Worm (Caenorhabditis elegans): ENCODE results near the gene acd-3.
A peak's percentile ranks its signal among the peaks of the same experiment; 100 is the strongest.

acd-3 gene

ce11 chrX:14841030-14841429 lies 8.0 kb upstream of the acd-3 start (continued):
- no peak for TF ChIP-seq elt-3 (tag; optimal IDR thresholded peaks at IDR 0.05)
- TF ChIP-seq elt-1 (tag; optimal IDR thresholded peaks at IDR 0.05): no peak
- peak; percentile 73 for TF ChIP-seq lin-15B (tag; optimal IDR thresholded peaks at IDR 0.05)
- TF ChIP-seq ama-1 (optimal IDR thresholded peaks at IDR 0.05): no peak
- no peak for TF ChIP-seq nhr-67 (tag; optimal IDR thresholded peaks at IDR 0.05)

- no peak for TF ChIP-seq pqm-1 (tag; optimal IDR thresholded peaks at IDR 0.05)
- no peak for TF ChIP-seq unc-39 (tag; optimal IDR thresholded peaks at IDR 0.05)
- peak; percentile 66 for TF ChIP-seq pha-4 (tag; optimal IDR thresholded peaks at IDR 0.05)
- TF ChIP-seq lin-39 (tag; optimal IDR thresholded peaks at IDR 0.05): no peak
Observed at ce11 chrX:14842846-14843369, 6.2 kb upstream of the acd-3 start.

ce11 chrX:14844481-14844880 lies 4.6 kb upstream of the acd-3 start:
- TF ChIP-seq pqm-1 (tag; optimal IDR thresholded peaks at IDR 0.05) (peak; percentile 86), zag-1 (tag; optimal IDR thresholded peaks at IDR 0.05) (no peak), elt-2 (tag; optimal IDR thresholded peaks at IDR 0.05) (peak; percentile 63)

ce11 chrX:14845637-14846036 lies 3.4 kb upstream of the acd-3 start, which contains the start of gene egrh-1:
egrh-1 (plus strand) TSS chrX:14845937.
- TF ChIP-seq daf-12 (tag; optimal IDR thresholded peaks at IDR 0.05) (no peak), nhr-12 (tag; optimal IDR thresholded peaks at IDR 0.05) (no peak), ceh-28 (tag; optimal IDR thresholded peaks at IDR 0.05) (no peak)

ce11 chrX:14851904-14852303 lies 2.8 kb downstream of the acd-3 start:
- TF ChIP-seq pha-4 (tag; optimal IDR thresholded peaks at IDR 0.05) (no peak), jun-1 (tag; optimal IDR thresholded peaks at IDR 0.05) (no peak), nhr-23 (tag; optimal IDR thresholded peaks at IDR 0.05) (no peak), lin-15B (tag; optimal IDR thresholded peaks at IDR 0.05) (no peak), nhr-237 (tag; optimal IDR thresholded peaks at IDR 0.05) (no peak), nfya-1 (tag; optimal IDR thresholded peaks at IDR 0.05; ENCODE audit: insufficient read depth) (no peak), fkh-2 (tag; optimal IDR thresholded peaks at IDR 0.05) (no peak), egl-5 (tag; optimal IDR thresholded peaks at IDR 0.05) (no peak), ZK546.5 (tag; optimal IDR thresholded peaks at IDR 0.05) (no peak), nhr-28 (tag; optimal IDR thresholded peaks at IDR 0.05) (no peak), nhr-25 (tag; optimal IDR thresholded peaks at IDR 0.05) (no peak), ceh-82 (tag; optimal IDR thresholded peaks at IDR 0.05) (no peak), ama-1 (optimal IDR thresholded peaks at IDR 0.05) (no peak), nhr-67 (tag; optimal IDR thresholded peaks at IDR 0.05) (no peak), snpc-4 (tag; optimal IDR thresholded peaks at IDR 0.05) (no peak), sea-2 (GFP tag; optimal IDR thresholded peaks at IDR 0.05) (no peak), ceh-28 (tag; optimal IDR thresholded peaks at IDR 0.05) (no peak), nhr-76 (tag; optimal IDR thresholded peaks at IDR 0.05) (no peak), mdl-1 (tag; optimal IDR thresholded peaks at IDR 0.05) (no peak), elt-1 (tag; optimal IDR thresholded peaks at IDR 0.05) (no peak)

- TF ChIP-seq unc-39 (tag; optimal IDR thresholded peaks at IDR 0.05) (no peak), tbx-2 (tag; optimal IDR thresholded peaks at IDR 0.05) (peak; percentile 78), pqm-1 (tag; optimal IDR thresholded peaks at IDR 0.05) (no peak), ceh-16 (tag; optimal IDR thresholded peaks at IDR 0.05) (no peak), zag-1 (tag; optimal IDR thresholded peaks at IDR 0.05) (peak; percentile 8), pha-4 (tag; optimal IDR thresholded peaks at IDR 0.05) (peak; percentile 95), nhr-237 (tag; optimal IDR thresholded peaks at IDR 0.05) (no peak), nhr-11 (tag; optimal IDR thresholded peaks at IDR 0.05) (peak; percentile 20), ztf-11 (tag; optimal IDR thresholded peaks at IDR 0.05) (no peak), fkh-10 (GFP tag; optimal IDR thresholded peaks at IDR 0.05) (peak; percentile 67), fkh-2 (tag; optimal IDR thresholded peaks at IDR 0.05) (peak; percentile 22), egl-5 (tag; optimal IDR thresholded peaks at IDR 0.05) (peak; percentile 51), snpc-4 (tag; optimal IDR thresholded peaks at IDR 0.05) (peak; percentile 89), ceh-82 (tag; optimal IDR thresholded peaks at IDR 0.05) (peak; percentile 69), unc-62 (GFP tag; optimal IDR thresholded peaks at IDR 0.05) (no peak), ama-1 (optimal IDR thresholded peaks at IDR 0.05) (peak; percentile 44), mml-1 (tag; optimal IDR thresholded peaks at IDR 0.05) (no peak), ztf-4 (tag; optimal IDR thresholded peaks at IDR 0.05) (peak; percentile 34), eor-1 (tag; optimal IDR thresholded peaks at IDR 0.05) (no peak), jun-1 (tag; optimal IDR thresholded peaks at IDR 0.05) (peak; percentile 75), ceh-9 (tag; optimal IDR thresholded peaks at IDR 0.05) (no peak), nhr-77 (tag; optimal IDR thresholded peaks at IDR 0.05) (no peak), lsy-12 (tag; optimal IDR thresholded peaks at IDR 0.05) (peak; percentile 57), sea-2 (GFP tag; optimal IDR thresholded peaks at IDR 0.05) (no peak), elt-1 (tag; optimal IDR thresholded peaks at IDR 0.05) (peak; percentile 35), nhr-67 (tag; optimal IDR thresholded peaks at IDR 0.05) (no peak), nfya-1 (tag; optimal IDR thresholded peaks at IDR 0.05; ENCODE audit: insufficient read depth) (peak; percentile 90), nhr-25 (tag; optimal IDR thresholded peaks at IDR 0.05) (peak; percentile 91), R02D3.7 (tag; optimal IDR thresholded peaks at IDR 0.05) (peak; percentile 68), daf-12 (tag; optimal IDR thresholded peaks at IDR 0.05) (no peak)
Observed at ce11 chrX:14853712-14854217, 4.7 kb downstream of the acd-3 start, which contains the start of the genes C27C12.1 and C27C12.4. C27C12.1 (minus strand) TSS chrX:14853762. C27C12.4 (plus strand) TSS chrX:14854086.
